Worm (Caenorhabditis elegans) whole organism, mixed stage, embryonic: ENCODE results near the gene abu-7.

ENCODE experiments used
- M03D4.4 ChIP-seq: sonication (generic microtip); optimal IDR thresholded peaks from 2 replicates; lab custom pipeline; 2017; ENCODE audit warnings: mild to moderate bottlenecking, missing genetic modification characterization, missing compliant biosample characterization
- bed-3 ChIP-seq: fragments of 200-800 bp; sonication (Bioruptor generic); optimal IDR thresholded peaks from 3 replicates; lab custom pipeline; 2018; ENCODE audit warnings: mild to moderate bottlenecking, missing genetic modification characterization, moderate library complexity, missing compliant biosample characterization
- blmp-1 ChIP-seq: fragments of 150-350 bp; optimal IDR thresholded peaks from 2 replicates; lab custom pipeline; 2014; ENCODE audit warnings: missing biosample characterization, missing genetic modification characterization
- ceh-39 ChIP-seq: fragments of 150-350 bp; optimal IDR thresholded peaks from 2 replicates; lab custom pipeline; 2014; ENCODE audit warnings: missing biosample characterization, missing genetic modification characterization
- ceh-43 ChIP-seq: fragments of 200-800 bp; sonication (Bioruptor generic); optimal IDR thresholded peaks from 2 replicates; lab custom pipeline; 2018; ENCODE audit warnings: mild to moderate bottlenecking, missing genetic modification characterization, moderate library complexity, missing compliant biosample characterization
- ces-1 ChIP-seq: fragments of 150-350 bp; optimal IDR thresholded peaks from 2 replicates; lab custom pipeline; 2014; ENCODE audit warnings: missing biosample characterization, missing genetic modification reagents, missing genetic modification characterization
- cnd-1 ChIP-seq: fragments of 200-800 bp; sonication (Bioruptor generic); optimal IDR thresholded peaks from 2 replicates; lab custom pipeline; 2018; ENCODE audit warnings: mild to moderate bottlenecking, missing genetic modification characterization, missing compliant biosample characterization
- drap-1 ChIP-seq: fragments of 200-800 bp; sonication (Bioruptor generic); optimal IDR thresholded peaks from 3 replicates; lab custom pipeline; 2018; ENCODE audit warnings: mild to moderate bottlenecking, missing genetic modification characterization, missing compliant biosample characterization
- elt-3 ChIP-seq: fragments of 150-350 bp; optimal IDR thresholded peaks from 2 replicates; lab custom pipeline; 2014; ENCODE audit warnings: missing biosample characterization, missing genetic modification characterization
- flh-1 ChIP-seq: fragments of 200-800 bp; sonication (Bioruptor generic); optimal IDR thresholded peaks from 2 replicates; lab custom pipeline; 2018; ENCODE audit warnings: mild to moderate bottlenecking, missing genetic modification characterization, moderate library complexity, missing compliant biosample characterization
- ham-2 ChIP-seq: fragments of 200-800 bp; sonication (Bioruptor generic); optimal IDR thresholded peaks from 2 replicates; lab custom pipeline; 2018; ENCODE audit warnings: mild to moderate bottlenecking, missing genetic modification characterization, missing compliant biosample characterization
- lin-13 ChIP-seq: fragments of 150-350 bp; optimal IDR thresholded peaks from 2 replicates; lab custom pipeline; 2014; ENCODE audit warnings: missing biosample characterization, missing genetic modification characterization
- lin-32 ChIP-seq: fragments of 200-800 bp; sonication (Bioruptor generic); optimal IDR thresholded peaks from 2 replicates; lab custom pipeline; 2018; ENCODE audit warnings: mild to moderate bottlenecking, missing genetic modification characterization, missing compliant biosample characterization
- lsy-2 ChIP-seq: fragments of 150-350 bp; optimal IDR thresholded peaks from 2 replicates; lab custom pipeline; 2014; ENCODE audit warnings: missing biosample characterization, missing genetic modification characterization
- mab-5 ChIP-seq: fragments of 150-350 bp; optimal IDR thresholded peaks from 2 replicates; lab custom pipeline; 2014; ENCODE audit warnings: missing biosample characterization, missing genetic modification characterization
- mep-1 ChIP-seq: fragments of 150-350 bp; optimal IDR thresholded peaks from 2 replicates; lab custom pipeline; 2017; ENCODE audit warnings: missing biosample characterization, missing genetic modification reagents, missing genetic modification characterization, inconsistent platforms
- mls-2 ChIP-seq: sonication (generic microtip); optimal IDR thresholded peaks from 2 replicates; lab custom pipeline; 2016; ENCODE audit warnings: mild to moderate bottlenecking, missing genetic modification characterization, moderate library complexity, missing compliant biosample characterization
- nhr-12 ChIP-seq: fragments of 150-350 bp; optimal IDR thresholded peaks from 2 replicates; lab custom pipeline; 2014; ENCODE audit warnings: missing biosample characterization, missing genetic modification characterization
- nhr-28 ChIP-seq: fragments of 150-350 bp; optimal IDR thresholded peaks from 2 replicates; lab custom pipeline; 2014; ENCODE audit warnings: missing biosample characterization, missing genetic modification characterization
- nhr-76 ChIP-seq: sonication (generic microtip); optimal IDR thresholded peaks from 2 replicates; lab custom pipeline; 2017; ENCODE audit warnings: missing biosample characterization, missing genetic modification characterization
- snpc-4 ChIP-seq: fragments of 150-350 bp; optimal IDR thresholded peaks from 2 replicates; lab custom pipeline; 2014; ENCODE audit warnings: missing biosample characterization, missing genetic modification characterization
- sptf-1 ChIP-seq: sonication (generic microtip); optimal IDR thresholded peaks from 2 replicates; lab custom pipeline; 2017; ENCODE audit warnings: mild to moderate bottlenecking, missing genetic modification characterization, moderate library complexity, missing compliant biosample characterization
- tbx-8 ChIP-seq: fragments of 200-800 bp; sonication (Bioruptor generic); optimal IDR thresholded peaks from 2 replicates; lab custom pipeline; 2018; ENCODE audit warnings: mild to moderate bottlenecking, missing genetic modification characterization, moderate library complexity, missing compliant biosample characterization
- unc-120 ChIP-seq: sonication (generic microtip); optimal IDR thresholded peaks from 2 replicates; lab custom pipeline; 2017; ENCODE audit warnings: missing genetic modification characterization, missing compliant biosample characterization; ENCODE audit not compliant: poor library complexity, severe bottlenecking
- unc-62 ChIP-seq: fragments of 150-350 bp; optimal IDR thresholded peaks from 2 replicates; lab custom pipeline; 2014; ENCODE audit warnings: missing biosample characterization, missing genetic modification reagents, missing genetic modification characterization
- zip-8 ChIP-seq: fragments of 150-350 bp; optimal IDR thresholded peaks from 2 replicates; lab custom pipeline; 2014; ENCODE audit warnings: missing biosample characterization, missing genetic modification characterization

Gene abu-7

DNA sequence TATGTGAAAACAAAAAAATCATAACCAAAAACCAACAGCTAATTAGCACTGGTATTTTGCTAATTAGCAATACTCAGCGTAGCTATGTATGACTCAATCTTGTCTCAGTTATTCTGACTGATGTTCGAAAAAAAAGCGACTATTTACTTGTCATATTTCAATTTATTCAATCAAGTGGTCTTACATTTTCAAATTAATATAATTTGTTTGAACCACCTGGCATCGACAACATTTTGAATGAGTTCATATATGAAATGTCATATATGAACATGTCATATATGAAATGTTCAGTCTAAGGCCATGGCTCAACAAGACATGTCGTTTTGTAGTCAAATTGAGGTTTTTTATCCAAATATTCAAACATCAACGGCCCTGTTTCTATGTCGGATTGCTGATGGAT lies 844 bp upstream of the abu-7 start, which contains the start of gene srw-140:
Gene srw-140 (plus strand): TSS at position 301 of the 400 bp plus-strand sequence.
- TF ChIP-seq nhr-76 = no peak
- TF ChIP-seq cnd-1 = no peak
- TF ChIP-seq ceh-43 = no peak
- TF ChIP-seq mls-2 (tag; lab: Kevin White, UChicago) = no peak
- TF ChIP-seq nhr-28 (tag; lab: Kevin White, UChicago) = no peak
- no peak for TF ChIP-seq lin-13
- no peak for TF ChIP-seq ces-1 (GFP tag; lab: Kevin White, UChicago)
- TF ChIP-seq snpc-4 (tag; lab: Kevin White, UChicago) = no peak

DNA sequence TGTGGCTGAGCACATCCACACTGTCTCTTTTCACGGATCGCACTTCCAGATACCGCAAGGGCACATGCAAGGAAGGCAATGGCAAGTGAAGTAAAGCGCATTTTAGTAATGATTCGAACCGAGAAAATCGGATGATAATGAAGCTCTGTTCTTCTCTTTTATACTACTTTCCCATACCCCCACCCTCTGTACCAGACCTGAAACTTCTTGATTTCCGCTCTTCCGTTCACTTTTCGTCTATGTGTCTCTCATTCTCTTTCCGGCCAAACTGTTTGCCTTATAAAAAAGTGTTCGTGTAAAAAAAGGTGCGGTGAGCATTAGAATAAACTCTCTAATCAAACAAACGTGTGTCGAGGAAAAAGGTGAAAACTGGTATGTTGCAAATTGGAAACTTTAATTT lies 2.8 kb downstream of the abu-7 start, which contains the start of gene abu-6:
Gene abu-6 (minus strand): TSS at position 101 of the 400 bp plus-strand sequence.
- no peak for TF ChIP-seq mep-1 (tag; lab: Kevin White, UChicago)
- no peak for TF ChIP-seq lsy-2 (tag; lab: Kevin White, UChicago)
- TF ChIP-seq sptf-1 (tag; lab: Kevin White, UChicago) = no peak
- no peak for TF ChIP-seq lin-32 (GFP tag; lab: Kevin White, UChicago)
- TF ChIP-seq bed-3 (GFP tag; lab: Kevin White, UChicago) = no peak

DNA sequence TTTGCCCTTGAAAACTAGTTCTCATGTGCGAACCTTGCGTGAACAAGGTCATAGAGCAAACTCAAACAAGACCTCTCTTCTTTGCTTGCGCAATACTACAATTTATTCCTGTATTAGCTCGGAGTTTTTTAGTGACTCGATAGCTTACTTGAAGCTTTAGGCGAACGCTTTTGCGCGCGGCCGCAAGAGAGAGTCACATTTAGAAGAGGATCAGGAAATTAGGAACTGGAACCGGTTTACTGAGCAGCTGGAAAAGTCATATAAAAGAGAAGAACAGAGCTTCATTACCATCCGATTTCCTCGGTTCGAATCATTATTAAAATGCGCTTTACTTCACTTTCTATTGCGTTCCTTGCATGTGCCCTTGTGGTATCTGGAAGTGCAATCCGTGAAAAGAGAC lies 6.3 kb downstream of the abu-7 start, which contains the start of gene abu-15:
Gene abu-15 (plus strand): TSS at position 301 of the 400 bp plus-strand sequence.
- no peak for TF ChIP-seq sptf-1 (tag; lab: Kevin White, UChicago)
- TF ChIP-seq drap-1 (GFP tag; lab: Kevin White, UChicago) = no peak

DNA sequence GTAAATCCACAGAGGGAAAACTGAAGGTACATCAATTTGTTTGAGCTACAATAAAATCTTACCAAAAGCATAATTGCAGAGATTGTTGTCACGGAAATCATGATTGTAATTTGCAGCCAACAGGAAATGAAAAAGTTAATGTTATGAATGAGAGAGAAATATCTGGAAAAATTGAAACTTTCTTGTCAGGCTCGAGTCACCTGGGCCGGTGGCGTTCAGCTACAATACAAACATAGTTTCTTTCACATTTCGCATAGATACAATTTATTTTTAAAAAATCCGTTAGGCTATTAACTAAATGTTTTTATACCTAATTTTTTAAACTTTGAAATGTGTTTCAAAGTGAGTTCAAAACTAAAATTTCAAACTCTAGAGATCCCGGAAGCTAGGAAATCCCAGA lies 6.9 kb downstream of the abu-7 start, which contains the start of gene srx-39:
Gene srx-39 (minus strand): TSS at position 101 of the 400 bp plus-strand sequence.
- TF ChIP-seq zip-8 (no peak), lsy-2 (tag; lab: Kevin White, UChicago) (no peak)
- TF ChIP-seq, all 35 proteins: peak for 0

DNA sequence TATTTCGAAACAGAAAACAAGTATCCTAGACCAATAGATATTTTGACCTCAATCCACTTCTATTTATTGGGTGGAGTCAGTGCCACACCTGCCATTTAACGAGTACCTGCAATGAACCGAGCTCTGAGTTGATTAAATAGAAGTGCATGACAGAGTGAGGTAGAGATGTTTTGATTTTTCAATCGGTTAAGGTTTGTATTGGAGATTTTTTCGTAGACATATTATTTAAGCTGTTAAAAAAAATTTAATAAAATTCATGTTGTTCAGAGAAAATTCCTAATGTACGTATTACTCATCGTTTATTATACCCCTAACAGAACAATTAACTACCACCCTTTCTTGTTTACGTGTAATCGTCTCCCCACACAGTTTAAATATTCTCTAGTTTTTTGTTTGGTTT lies 9.1 kb downstream of the abu-7 start, which contains the start of gene srx-38:
Gene srx-38 (minus strand): TSS at position 101 of the 400 bp plus-strand sequence.
- no peak for TF ChIP-seq lin-32 (GFP tag; lab: Kevin White, UChicago)
- TF ChIP-seq elt-3 (tag; lab: Kevin White, UChicago) = no peak
- TF ChIP-seq cnd-1 = no peak
- TF ChIP-seq ham-2 = no peak
- TF ChIP-seq M03D4.4 = no peak
- TF ChIP-seq ces-1 (GFP tag; lab: Kevin White, UChicago) = no peak
- TF ChIP-seq lsy-2 (tag; lab: Kevin White, UChicago) = no peak
- TF ChIP-seq mab-5 = no peak
- TF ChIP-seq blmp-1 = no peak
- TF ChIP-seq nhr-12 (tag; lab: Kevin White, UChicago) = no peak
- TF ChIP-seq tbx-8 (GFP tag; lab: Kevin White, UChicago) = no peak
- TF ChIP-seq drap-1 (GFP tag; lab: Kevin White, UChicago) = no peak
- TF ChIP-seq nhr-76 = no peak
- TF ChIP-seq sptf-1 (tag; lab: Kevin White, UChicago) = no peak
- no peak for TF ChIP-seq mep-1 (tag; lab: Kevin White, UChicago)

DNA sequence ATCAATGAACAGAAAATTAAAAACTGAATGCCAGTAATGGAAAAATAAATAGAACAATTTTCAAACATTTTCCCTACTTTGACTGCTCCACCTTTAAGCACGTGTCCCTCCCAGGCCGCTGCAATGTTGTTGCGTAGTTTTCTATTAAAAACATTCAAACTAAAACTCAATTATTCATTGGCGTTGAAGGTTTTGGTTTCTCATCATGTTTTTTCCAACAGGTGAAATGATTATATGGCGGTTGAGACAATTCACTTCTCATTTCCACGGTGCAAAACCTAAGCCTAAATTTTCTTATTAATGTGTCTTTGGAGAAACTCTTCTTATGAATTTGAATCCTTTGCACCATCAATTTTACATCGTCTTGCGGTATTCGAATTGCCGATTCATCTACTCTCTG lies 13.7 kb downstream of the abu-7 start, which contains the start of gene srh-130:
Gene srh-130 (plus strand): TSS at position 301 of the 400 bp plus-strand sequence.
- TF ChIP-seq ham-2 = no peak

DNA sequence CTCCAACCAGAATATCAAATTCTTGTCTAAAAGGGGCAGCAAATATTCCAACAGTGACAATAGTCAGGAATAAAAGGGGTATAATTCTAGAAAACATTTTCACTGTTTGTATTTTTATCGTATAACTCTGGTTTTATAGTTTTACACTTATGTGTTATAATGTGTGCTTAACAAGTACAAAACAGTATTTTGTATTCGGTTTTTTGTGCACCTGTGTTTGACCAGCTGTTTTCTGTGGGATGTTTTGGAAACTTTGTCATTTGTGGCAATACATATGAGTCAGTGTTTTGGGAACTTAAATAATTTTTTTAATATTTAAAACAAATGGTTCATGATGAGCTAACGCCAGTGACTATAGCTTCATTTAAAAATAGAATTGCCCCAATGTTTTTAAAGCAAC lies 18.2 kb downstream of the abu-7 start, which contains the start of gene F14F9.6:
Gene F14F9.6 (minus strand): TSS at position 101 of the 400 bp plus-strand sequence.
- TF ChIP-seq nhr-12 (tag; lab: Kevin White, UChicago) = no peak
- no peak for TF ChIP-seq drap-1 (GFP tag; lab: Kevin White, UChicago)
- no peak for TF ChIP-seq lin-32 (GFP tag; lab: Kevin White, UChicago)
- no peak for TF ChIP-seq ham-2
- TF ChIP-seq flh-1 = no peak
- no peak for TF ChIP-seq unc-62 (GFP tag; lab: Kevin White, UChicago)
- TF ChIP-seq unc-120 (tag; lab: Kevin White, UChicago) = no peak
- TF ChIP-seq blmp-1 = no peak
- TF ChIP-seq elt-3 (tag; lab: Kevin White, UChicago) = no peak
- TF ChIP-seq ceh-39 = no peak
